Fruit fly (Drosophila melanogaster) whole organism, wandering third instar larva: ENCODE data around the gene Ppt1.
A peak's percentile ranks its signal among the peaks of the same experiment; 100 is the strongest.

Experiments used
- Abd-B ChIP-seq: fragments of >200 bp; optimal IDR thresholded peaks from 2 replicates; lab custom pipeline; 2017; ENCODE audit warnings: missing biosample characterization, missing genetic modification characterization
- CG32264 ChIP-seq: fragments of 200-800 bp; sonication (Bioruptor generic); optimal IDR thresholded peaks from 2 replicates; lab custom pipeline; 2016; ENCODE audit warnings: missing biosample characterization, missing genetic modification characterization
- CG9705 ChIP-seq: fragments of 200-800 bp; sonication (Bioruptor generic); optimal IDR thresholded peaks from 2 replicates; lab custom pipeline; 2018; ENCODE audit warnings: missing biosample characterization, mild to moderate bottlenecking, missing genetic modification characterization
- CrebA ChIP-seq: fragments of 200-800 bp; sonication (Bioruptor generic); optimal IDR thresholded peaks from 2 replicates; lab custom pipeline; 2016; ENCODE audit warnings: missing biosample characterization, mild to moderate bottlenecking, missing genetic modification characterization, borderline replicate concordance
- Dif ChIP-seq: fragments of 200-275, 200-300 bp; sonication (Bioruptor generic); optimal IDR thresholded peaks from 2 replicates; lab custom pipeline; 2018; ENCODE audit warnings: missing biosample characterization, missing genetic modification characterization; ENCODE audit not compliant: partially characterized antibody
- GATAd ChIP-seq: sonication (Bioruptor generic); optimal IDR thresholded peaks from 2 replicates; lab custom pipeline; 2016; ENCODE audit warnings: missing biosample characterization, missing genetic modification characterization
- HLH106 ChIP-seq: fragments of 200-800 bp; optimal IDR thresholded peaks from 3 replicates; lab custom pipeline; 2019; ENCODE audit warnings: missing biosample characterization, mild to moderate bottlenecking, missing genetic modification characterization, moderate library complexity
- Hnf4 ChIP-seq: fragments of 200-800 bp; sonication (Bioruptor generic); optimal IDR thresholded peaks from 2 replicates; lab custom pipeline; 2016; ENCODE audit warnings: missing biosample characterization, mild to moderate bottlenecking, missing genetic modification characterization
- Hr78 ChIP-seq: fragments of >200 bp; optimal IDR thresholded peaks from 2 replicates; lab custom pipeline; 2017; ENCODE audit warnings: missing biosample characterization, missing genetic modification characterization
- Hr83 ChIP-seq: fragments of 200-300 bp; sonication (Bioruptor generic); optimal IDR thresholded peaks from 2 replicates; lab custom pipeline; 2016; ENCODE audit warnings: missing biosample characterization, mild to moderate bottlenecking, missing genetic modification characterization, moderate library complexity; ENCODE audit not compliant: poor library complexity, severe bottlenecking
- Myc ChIP-seq: fragments of >200 bp; optimal IDR thresholded peaks from 2 replicates; lab custom pipeline; 2017
- N ChIP-seq: fragments of >200 bp; optimal IDR thresholded peaks from 2 replicates; lab custom pipeline; 2018; ENCODE audit warnings: missing biosample characterization, missing external identifiers, missing genetic modification characterization
- OdsH ChIP-seq: fragments of 200-800 bp; sonication (Bioruptor generic); optimal IDR thresholded peaks from 2 replicates; lab custom pipeline; 2016; ENCODE audit warnings: missing biosample characterization, mild to moderate bottlenecking, missing genetic modification characterization
- Rel ChIP-seq, 2 experiments: fragments of 200-800 bp; sonication (Bioruptor generic) in 1 of 2; optimal IDR thresholded peaks; 2 replicates in 1 of 2; 3 replicates in 1 of 2; lab custom pipeline; 2016 to 2019; ENCODE audit warnings: mild to moderate bottlenecking in 2 of 2, missing biosample characterization in 2 of 2, missing genetic modification characterization in 2 of 2, moderate library complexity in 1 of 2
- Sp1 ChIP-seq: fragments of 200-800 bp; sonication (Bioruptor generic); optimal IDR thresholded peaks from 3 replicates; lab custom pipeline; 2019; ENCODE audit warnings: missing biosample characterization, mild to moderate bottlenecking, missing genetic modification characterization, moderate library complexity
- Vsx2 ChIP-seq: fragments of 200-300, 225-300 bp; sonication (Bioruptor generic); optimal IDR thresholded peaks from 2 replicates; lab custom pipeline; 2018; ENCODE audit warnings: missing biosample characterization, missing genetic modification characterization; ENCODE audit not compliant: partially characterized antibody
- br ChIP-seq: fragments of 200-800 bp; sonication (Bioruptor generic); optimal IDR thresholded peaks from 2 replicates; lab custom pipeline; 2016; ENCODE audit warnings: missing biosample characterization, missing genetic modification characterization
- brk ChIP-seq: fragments of 200-800 bp; sonication (Bioruptor generic); optimal IDR thresholded peaks from 2 replicates; lab custom pipeline; 2016; ENCODE audit warnings: missing biosample characterization, mild to moderate bottlenecking, missing genetic modification characterization
- dl ChIP-seq, 2 experiments: fragments of 175-275, 200-275 bp in 1 of 2; fragments of 200-275 bp in 1 of 2; sonication (Bioruptor generic); optimal IDR thresholded peaks; lab custom pipeline; 2018; ENCODE audit warnings: mild to moderate bottlenecking in 2 of 2, missing biosample characterization in 2 of 2, missing genetic modification characterization in 2 of 2, moderate library complexity in 2 of 2; ENCODE audit not compliant: partially characterized antibody in 2 of 2, insufficient read depth in 1 of 2
- dmrt93B ChIP-seq: fragments of 200-800 bp; sonication (Bioruptor generic); optimal IDR thresholded peaks from 2 replicates; lab custom pipeline; 2018; ENCODE audit warnings: missing biosample characterization, mild to moderate bottlenecking, missing genetic modification characterization
- ey ChIP-seq: fragments of 200-800 bp; sonication (Bioruptor generic); optimal IDR thresholded peaks from 2 replicates; lab custom pipeline; 2016; ENCODE audit warnings: missing biosample characterization, missing genetic modification characterization
- foxo ChIP-seq, 2 experiments: fragments of 200-800 bp; sonication (Bioruptor generic); optimal IDR thresholded peaks; 2 replicates in 1 of 2; 3 replicates in 1 of 2; lab custom pipeline; 2016 to 2017; ENCODE audit warnings: missing biosample characterization in 2 of 2, missing genetic modification characterization in 2 of 2
- fru ChIP-seq: fragments of 200-800 bp; sonication (Bioruptor generic); optimal IDR thresholded peaks from 3 replicates; lab custom pipeline; 2016; ENCODE audit warnings: missing biosample characterization, mild to moderate bottlenecking, missing genetic modification characterization
- h ChIP-seq: fragments of 200-800 bp; sonication (Bioruptor generic); optimal IDR thresholded peaks from 3 replicates; lab custom pipeline; 2016; ENCODE audit warnings: missing biosample characterization, mild to moderate bottlenecking, missing genetic modification characterization
- jim ChIP-seq: fragments of 175-275, 200-325 bp; sonication (Bioruptor generic); optimal IDR thresholded peaks from 2 replicates; lab custom pipeline; 2016; ENCODE audit warnings: missing biosample characterization, mild to moderate bottlenecking, missing genetic modification characterization
- pan ChIP-seq: fragments of >200 bp; optimal IDR thresholded peaks from 2 replicates; lab custom pipeline; 2017
- psq ChIP-seq: fragments of 200-800 bp; sonication (Bioruptor generic); optimal IDR thresholded peaks from 3 replicates; lab custom pipeline; 2017; ENCODE audit warnings: missing biosample characterization, mild to moderate bottlenecking, missing genetic modification characterization, moderate library complexity
- rgr ChIP-seq: fragments of 200-800 bp; sonication (Bioruptor generic); optimal IDR thresholded peaks from 3 replicates; lab custom pipeline; 2016; ENCODE audit warnings: missing biosample characterization, mild to moderate bottlenecking, missing genetic modification characterization
- sage ChIP-seq: fragments of 200-800 bp; sonication (Bioruptor generic); optimal IDR thresholded peaks from 2 replicates; lab custom pipeline; 2016; ENCODE audit warnings: missing biosample characterization, mild to moderate bottlenecking, missing genetic modification characterization
- tai ChIP-seq: sonication (Bioruptor generic); optimal IDR thresholded peaks from 2 replicates; lab custom pipeline; 2016; ENCODE audit warnings: missing biosample characterization, missing genetic modification characterization
- usp ChIP-seq: fragments of >200 bp; optimal IDR thresholded peaks from 2 replicates; lab custom pipeline; 2017; ENCODE audit warnings: missing biosample characterization, missing genetic modification characterization
- woc ChIP-seq: sonication (Bioruptor generic); optimal IDR thresholded peaks from 2 replicates; lab custom pipeline; 2016; ENCODE audit warnings: missing biosample characterization, mild to moderate bottlenecking, missing genetic modification characterization

Ppt1 gene

dm6 chrX:8731464-8731863, 41.4 kb upstream of the Ppt1 start:
- TF ChIP-seq h (GFP tag; lab: Kevin White, UChicago): no peak
- no peak for TF ChIP-seq tai (GFP tag; lab: Kevin White, UChicago)
- no peak for TF ChIP-seq foxo (GFP tag; optimal IDR thresholded peaks at IDR 0.05; lab: Kevin White, UChicago)
- no peak for TF ChIP-seq br (GFP tag; lab: Kevin White, UChicago)
- TF ChIP-seq Myc (lab: Kevin White, UChicago): no peak
- no peak for TF ChIP-seq Sp1 (GFP tag; lab: Kevin White, UChicago)
- TF ChIP-seq, all 38 proteins: peak for 0

DNA sequence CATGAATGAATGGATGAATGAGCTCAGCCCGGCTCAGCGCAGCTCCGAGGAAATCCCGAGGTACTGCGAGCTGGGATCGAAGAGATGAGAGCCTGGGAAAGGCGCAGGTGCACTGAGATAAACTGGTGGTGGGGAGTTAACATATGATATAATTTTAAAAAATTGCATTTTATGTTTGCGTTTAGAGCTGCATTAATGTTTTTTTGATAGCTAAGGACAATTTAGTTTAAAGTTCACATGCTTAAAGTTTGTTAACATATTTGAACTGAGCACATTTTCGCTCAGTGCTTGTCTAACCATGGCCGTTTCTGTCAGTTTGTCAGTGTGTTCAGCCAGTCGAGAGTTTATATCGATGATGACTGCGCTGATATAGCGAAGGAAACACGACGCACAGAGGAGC, 40.3 kb upstream of the Ppt1 start:
- TF ChIP-seq Hnf4 (peak; percentile 51), h (GFP tag; lab: Kevin White, UChicago) (peak; percentile 78), Abd-B (GFP tag; lab: Kevin White, UChicago) (no peak), Myc (lab: Kevin White, UChicago) (no peak), psq (peak; percentile 53), jim (GFP tag; lab: Kevin White, UChicago) (no peak), brk (GFP tag; lab: Kevin White, UChicago) (peak; percentile 17), OdsH (peak; percentile 50), HLH106 (peak; percentile 71), dmrt93B (peak; percentile 27), ey (GFP tag; lab: Kevin White, UChicago) (peak; percentile 72), usp (GFP tag; lab: Kevin White, UChicago) (no peak), dl (GFP tag; optimal IDR thresholded peaks at IDR 0.05; lab: Kevin White, UChicago; ENCODE audit: insufficient read depth in 1 of 2, partially characterized antibody in 2 of 2) (no peak), br (GFP tag; lab: Kevin White, UChicago) (peak; percentile 61), Sp1 (GFP tag; lab: Kevin White, UChicago) (peak; percentile 66), sage (GFP tag; lab: Kevin White, UChicago) (no peak), foxo (GFP tag; optimal IDR thresholded peaks at IDR 0.05; lab: Kevin White, UChicago) (peak in 1 of 2 experiments; percentile 74), CG9705 (peak; percentile 39), fru (GFP tag; lab: Kevin White, UChicago) (peak; percentile 68), Rel (GFP tag; optimal IDR thresholded peaks at IDR 0.05; lab: Kevin White, UChicago) (no peak), Rel (tag; optimal IDR thresholded peaks at IDR 0.05; lab: Kevin White, UChicago) (peak; percentile 22), woc (GFP tag; lab: Kevin White, UChicago) (peak; percentile 52), Vsx2 (GFP tag; lab: Kevin White, UChicago) (no peak), pan (no peak), rgr (GFP tag; lab: Kevin White, UChicago) (peak; percentile 56), tai (GFP tag; lab: Kevin White, UChicago) (no peak), GATAd (no peak)

DNA sequence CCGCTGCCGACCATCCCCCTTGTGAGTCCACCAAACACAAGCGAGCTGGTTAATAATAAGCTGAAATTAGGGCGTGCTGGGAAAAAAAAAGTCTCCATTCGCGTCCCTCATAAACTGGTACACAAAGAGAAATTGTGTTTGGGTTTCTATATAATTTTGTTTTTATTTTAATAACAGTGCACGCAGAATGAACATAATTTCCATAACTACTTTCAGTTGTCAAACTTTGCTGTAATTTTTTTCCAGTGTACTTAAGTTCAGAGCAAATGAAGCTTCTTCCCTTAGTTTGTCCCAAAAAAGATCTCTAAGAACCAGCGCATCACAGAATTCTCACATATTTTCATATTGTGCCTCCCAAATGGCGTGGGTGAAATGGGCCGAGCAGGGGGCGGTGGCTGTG, 38.0 kb upstream of the Ppt1 start:
- no peak for TF ChIP-seq Abd-B (GFP tag; lab: Kevin White, UChicago)
- TF ChIP-seq Hr83: no peak
- no peak for TF ChIP-seq CG32264 (GFP tag; lab: Kevin White, UChicago)
- TF ChIP-seq psq: no peak
- TF ChIP-seq Hnf4: no peak
- TF ChIP-seq pan: no peak
- no peak for TF ChIP-seq h (GFP tag; lab: Kevin White, UChicago)
- no peak for TF ChIP-seq Sp1 (GFP tag; lab: Kevin White, UChicago)
- TF ChIP-seq foxo (GFP tag; optimal IDR thresholded peaks at IDR 0.05; lab: Kevin White, UChicago): no peak
- no peak for TF ChIP-seq woc (GFP tag; lab: Kevin White, UChicago)
- TF ChIP-seq br (GFP tag; lab: Kevin White, UChicago): no peak
- TF ChIP-seq Dif (GFP tag; lab: Kevin White, UChicago): no peak

dm6 chrX:8726816-8727215, 36.8 kb upstream of the Ppt1 start:
- TF ChIP-seq OdsH: no peak
- TF ChIP-seq N (GFP tag; lab: Kevin White, UChicago): no peak
- TF ChIP-seq usp (GFP tag; lab: Kevin White, UChicago): no peak
- TF ChIP-seq dmrt93B: no peak
- no peak for TF ChIP-seq brk (GFP tag; lab: Kevin White, UChicago)
- TF ChIP-seq CrebA (GFP tag; lab: Kevin White, UChicago): no peak
- no peak for TF ChIP-seq Hr78 (GFP tag; lab: Kevin White, UChicago)
- TF ChIP-seq GATAd: no peak
- TF ChIP-seq ey (GFP tag; lab: Kevin White, UChicago): no peak
- no peak for TF ChIP-seq Myc (lab: Kevin White, UChicago)
- TF ChIP-seq Sp1 (GFP tag; lab: Kevin White, UChicago): no peak
- no peak for TF ChIP-seq sage (GFP tag; lab: Kevin White, UChicago)
- no peak for TF ChIP-seq Abd-B (GFP tag; lab: Kevin White, UChicago)
